Fruit fly (Drosophila melanogaster): ENCODE results near the gene CG31496.

Gene CG31496

DNA sequence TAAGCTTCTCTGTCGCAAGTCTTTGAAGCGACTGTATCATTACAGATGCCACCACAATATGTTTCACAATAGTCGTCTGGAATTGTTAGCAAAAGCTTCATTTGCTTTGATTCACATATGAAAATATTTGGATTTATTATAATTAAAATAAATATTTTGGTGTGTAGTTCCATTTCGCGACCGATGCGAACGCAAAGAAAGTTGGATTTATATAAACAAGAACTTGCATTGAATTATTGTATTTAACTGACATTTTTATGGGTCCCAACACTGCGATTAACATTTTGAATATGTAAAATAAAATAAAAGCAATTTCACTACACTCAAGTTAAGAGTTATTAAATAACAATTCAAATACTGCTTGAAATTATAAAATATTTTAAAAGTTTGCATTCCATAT, 24.3 kb downstream of the CG31496 start, which contains the start of gene MstProx:
Gene MstProx, minus strand, starts transcription at position 101 of the 400 bp plus-strand sequence.
- TF ChIP-seq CG6808 (GFP tag; optimal IDR thresholded peaks at IDR 0.05) (no peak), spab (GFP tag; optimal IDR thresholded peaks at IDR 0.05) (no peak), Met (GFP tag; optimal IDR thresholded peaks at IDR 0.05) (no peak), vri (GFP tag; optimal IDR thresholded peaks at IDR 0.05) (no peak), fkh (GFP tag; optimal IDR thresholded peaks at IDR 0.05) (no peak), CG8632 (GFP tag; optimal IDR thresholded peaks at IDR 0.05) (no peak), achi (GFP tag; optimal IDR thresholded peaks at IDR 0.05) (no peak), CG3919 (GFP tag; optimal IDR thresholded peaks at IDR 0.05) (no peak), cyc (GFP tag; optimal IDR thresholded peaks at IDR 0.05) (no peak), CG1621 (tag; optimal IDR thresholded peaks at IDR 0.05) (no peak), CG34406 (GFP tag; optimal IDR thresholded peaks at IDR 0.05) (no peak), OdsH (GFP tag; optimal IDR thresholded peaks at IDR 0.05) (no peak), Ets21C (GFP tag; optimal IDR thresholded peaks at IDR 0.05) (no peak), CG6854 (GFP tag; optimal IDR thresholded peaks at IDR 0.05) (no peak)

DNA sequence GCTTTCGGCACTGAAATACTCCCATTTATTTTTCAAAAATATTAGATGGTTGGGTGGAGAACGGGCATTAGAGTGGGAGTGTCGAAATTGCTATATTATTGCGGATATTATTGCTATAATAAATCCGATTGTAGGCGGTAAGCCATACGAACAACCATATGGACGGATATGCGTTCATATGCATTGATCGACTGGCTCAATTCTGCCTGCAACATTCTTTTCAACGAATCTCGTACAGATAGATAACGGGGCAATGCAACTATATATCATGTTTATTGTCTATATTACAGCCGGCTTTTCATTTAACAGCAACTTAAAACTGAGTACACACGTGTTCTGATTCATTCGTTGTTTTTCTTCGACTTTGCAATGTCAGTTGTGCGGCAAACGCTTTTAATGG, 46.2 kb downstream of the CG31496 start, which contains the start of gene CG42650:
Gene CG42650, plus strand, starts transcription at position 301 of the 400 bp plus-strand sequence.
- TF ChIP-seq Sox102F (GFP tag; optimal IDR thresholded peaks at IDR 0.05) (no peak), Sox14 (GFP tag; optimal IDR thresholded peaks at IDR 0.05) (no peak), CG6163 (GFP tag; IDR thresholded peaks at IDR 0.05) (no peak), esn (GFP tag; optimal IDR thresholded peaks at IDR 0.05) (no peak), CG11762 (GFP tag; optimal IDR thresholded peaks at IDR 0.05; ENCODE audit: insufficient read depth) (no peak), Blimp-1 (GFP tag; optimal IDR thresholded peaks at IDR 0.05) (no peak), pdm3 (GFP tag; optimal IDR thresholded peaks at IDR 0.05) (no peak), CG7368 (GFP tag; optimal IDR thresholded peaks at IDR 0.05) (no peak), Hr38 (GFP tag; optimal IDR thresholded peaks at IDR 0.05) (no peak), Sox15 (GFP tag; optimal IDR thresholded peaks at IDR 0.05) (no peak), spab (GFP tag; optimal IDR thresholded peaks at IDR 0.05) (no peak), Smox (GFP tag; optimal IDR thresholded peaks at IDR 0.05) (no peak), eg (GFP tag; IDR thresholded peaks at IDR 0.05) (no peak), CG16779 (tag; optimal IDR thresholded peaks at IDR 0.05) (no peak), CG3919 (GFP tag; optimal IDR thresholded peaks at IDR 0.05) (no peak), vri (GFP tag; optimal IDR thresholded peaks at IDR 0.05) (no peak)

DNA sequence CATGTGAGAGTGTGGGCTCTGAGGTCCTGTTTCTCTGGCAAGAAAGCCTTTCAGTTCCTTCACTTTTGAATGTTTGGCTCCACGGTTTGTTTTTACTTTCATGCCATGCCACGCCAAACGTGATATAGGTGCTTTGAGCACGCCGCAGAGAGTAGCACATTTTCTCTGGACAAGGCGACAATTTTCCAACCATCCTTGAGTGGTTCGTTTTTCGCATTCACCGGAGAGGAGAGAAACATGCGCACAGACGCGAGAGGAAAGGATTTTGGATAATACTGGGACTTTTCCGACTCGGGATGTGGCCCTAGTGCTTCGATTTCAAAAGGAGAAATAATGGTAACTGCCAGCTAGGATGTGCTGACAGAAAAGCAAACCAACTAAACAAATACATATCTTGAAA, 49.2 kb downstream of the CG31496 start:
- TF ChIP-seq Eip75B (GFP tag; optimal IDR thresholded peaks at IDR 0.05) (no peak), CG6163 (GFP tag; IDR thresholded peaks at IDR 0.05) (no peak), acj6 (GFP tag; optimal IDR thresholded peaks at IDR 0.05) (no peak), CG8319 (GFP tag; optimal IDR thresholded peaks at IDR 0.05) (no peak), pdm3 (GFP tag; optimal IDR thresholded peaks at IDR 0.05) (no peak), lz (GFP tag; optimal IDR thresholded peaks at IDR 0.05) (no peak), Gug (GFP tag; IDR thresholded peaks at IDR 0.05) (no peak), CG10631 (GFP tag; optimal IDR thresholded peaks at IDR 0.05) (no peak), cyc (GFP tag; optimal IDR thresholded peaks at IDR 0.05) (no peak), net (GFP tag; optimal IDR thresholded peaks at IDR 0.05) (no peak), Blimp-1 (GFP tag; optimal IDR thresholded peaks at IDR 0.05) (no peak), CG32006 (GFP tag; optimal IDR thresholded peaks at IDR 0.05) (no peak), Met (GFP tag; optimal IDR thresholded peaks at IDR 0.05) (no peak)
